Fruit fly (Drosophila melanogaster) whole organism, embryonic: ENCODE data around the gene CG4896.
A peak's percentile ranks its signal among the peaks of the same experiment; 100 is the strongest.

Experiments used
- Aef1 ChIP-seq: fragments of 200-800 bp; sonication (Bioruptor generic); IDR thresholded peaks from 3 replicates; pipeline ENCODE4 v1.3.6; 2022; ENCODE audit warnings: missing biosample characterization, missing genetic modification characterization
- Atf3 ChIP-seq: fragments of 200-800 bp; sonication (Bioruptor generic); optimal IDR thresholded peaks from 3 replicates; lab custom pipeline; 2016; ENCODE audit warnings: missing biosample characterization, missing genetic modification characterization
- BtbVII ChIP-seq: fragments of 200-800 bp; sonication (Bioruptor generic); optimal IDR thresholded peaks from 3 replicates; lab custom pipeline; 2017; ENCODE audit warnings: missing biosample characterization, mild to moderate bottlenecking, missing genetic modification characterization
- CG10959 ChIP-seq: fragments of 200-800 bp; sonication (Bioruptor generic); IDR thresholded peaks from 2 replicates; pipeline ENCODE4 v1.3.6; 2022; ENCODE audit warnings: missing biosample characterization, missing genetic modification characterization
- CG11093 ChIP-seq: fragments of 200-800 bp; sonication (Bioruptor generic); IDR thresholded peaks from 3 replicates; pipeline ENCODE4 v1.3.6; 2022; ENCODE audit warnings: missing biosample characterization, missing genetic modification characterization
- CG13775 ChIP-seq: fragments of 200-800 bp; sonication (Bioruptor generic); optimal IDR thresholded peaks from 3 replicates; lab custom pipeline; 2017; ENCODE audit warnings: missing biosample characterization, mild to moderate bottlenecking, missing genetic modification characterization
- CG15696 ChIP-seq: fragments of 200-800 bp; sonication (Bioruptor generic); optimal IDR thresholded peaks from 2 replicates; lab custom pipeline; 2019; ENCODE audit warnings: missing biosample characterization, mild to moderate bottlenecking, missing genetic modification characterization, moderate library complexity
- CG17361 ChIP-seq: fragments of 200-800 bp; sonication (Bioruptor generic); IDR thresholded peaks from 3 replicates; pipeline ENCODE4 v1.3.6; 2022; ENCODE audit warnings: missing biosample characterization, missing genetic modification characterization
- CG17802 ChIP-seq: fragments of 200-800 bp; sonication (Bioruptor generic); optimal IDR thresholded peaks from 2 replicates; lab custom pipeline; 2018; ENCODE audit warnings: missing biosample characterization, mild to moderate bottlenecking, missing genetic modification characterization, moderate library complexity
- CG18262 ChIP-seq: fragments of 200-800 bp; optimal IDR thresholded peaks from 3 replicates; lab custom pipeline; 2019; ENCODE audit warnings: missing biosample characterization, mild to moderate bottlenecking, missing genetic modification characterization, moderate library complexity
- CG2116 ChIP-seq: fragments of 200-800 bp; sonication (Bioruptor generic); optimal IDR thresholded peaks from 3 replicates; lab custom pipeline; 2018; ENCODE audit warnings: missing biosample characterization, mild to moderate bottlenecking, missing genetic modification characterization
- CG2120 ChIP-seq: fragments of 200-800 bp; sonication (Bioruptor generic); optimal IDR thresholded peaks from 3 replicates; lab custom pipeline; 2016; ENCODE audit warnings: missing biosample characterization, missing genetic modification characterization
- CG3726 ChIP-seq: fragments of 200-800 bp; sonication (Bioruptor generic); IDR thresholded peaks from 3 replicates; pipeline ENCODE4, ENCODE4 v1.3.6; 2022; ENCODE audit warnings: missing biosample characterization, missing genetic modification characterization
- CG4424 ChIP-seq: fragments of 200-800 bp; sonication (Bioruptor generic); optimal IDR thresholded peaks from 3 replicates; lab custom pipeline; 2016; ENCODE audit warnings: missing biosample characterization, missing genetic modification characterization
- CG4820 ChIP-seq: fragments of 200-800 bp; sonication (Bioruptor generic); optimal IDR thresholded peaks from 3 replicates; lab custom pipeline; 2016; ENCODE audit warnings: missing biosample characterization, missing genetic modification characterization
- CG8089 ChIP-seq: fragments of 200-800 bp; sonication (Bioruptor generic); optimal IDR thresholded peaks from 3 replicates; lab custom pipeline; 2016; ENCODE audit warnings: missing biosample characterization, missing genetic modification characterization
- CG9797 ChIP-seq: fragments of 200-800 bp; sonication (Bioruptor generic); optimal IDR thresholded peaks from 3 replicates; lab custom pipeline; 2018; ENCODE audit warnings: missing biosample characterization, mild to moderate bottlenecking, missing genetic modification characterization
- CG9876 ChIP-seq: fragments of 200-800 bp; sonication (Bioruptor generic); optimal IDR thresholded peaks from 2 replicates; lab custom pipeline; 2016; ENCODE audit warnings: missing biosample characterization, missing genetic modification characterization
- Doc2 ChIP-seq: fragments of 200-800 bp; sonication (Bioruptor generic); IDR thresholded peaks from 2 replicates; pipeline ENCODE4 v1.3.6; 2022; ENCODE audit warnings: missing biosample characterization, missing genetic modification characterization
- Fer1 ChIP-seq: fragments of 200-800 bp; sonication (Bioruptor generic); optimal IDR thresholded peaks from 2 replicates; lab custom pipeline; 2017; ENCODE audit warnings: missing biosample characterization, mild to moderate bottlenecking, missing genetic modification characterization
- Lpt ChIP-seq: fragments of >200 bp; optimal IDR thresholded peaks from 2 replicates; lab custom pipeline; 2018; ENCODE audit warnings: missing biosample characterization, missing genetic modification characterization
- Nf-YC ChIP-seq: fragments of 200-800 bp; optimal IDR thresholded peaks from 3 replicates; lab custom pipeline; 2019; ENCODE audit warnings: missing biosample characterization, mild to moderate bottlenecking, missing genetic modification characterization, moderate library complexity
- Poxn ChIP-seq: fragments of 200-800 bp; sonication (Bioruptor generic); IDR thresholded peaks from 2 replicates; pipeline ENCODE4 v1.3.6; 2022; ENCODE audit warnings: missing biosample characterization, missing genetic modification characterization
- Ptx1 ChIP-seq: fragments of 200-800 bp; sonication (Bioruptor generic); IDR thresholded peaks from 2 replicates; pipeline ENCODE4 v1.3.6; 2022; ENCODE audit warnings: missing biosample characterization, missing genetic modification characterization
- TFAM ChIP-seq: fragments of 200-800 bp; sonication (Bioruptor generic); optimal IDR thresholded peaks from 2 replicates; lab custom pipeline; 2017; ENCODE audit warnings: missing biosample characterization, missing genetic modification characterization, inconsistent platforms
- ab ChIP-seq: fragments of 200-800 bp; sonication (Bioruptor generic); optimal IDR thresholded peaks from 2 replicates; lab custom pipeline; 2016; ENCODE audit warnings: missing biosample characterization, missing genetic modification characterization
- al ChIP-seq: fragments of 200-800 bp; sonication (Bioruptor generic); IDR thresholded peaks from 2 replicates; pipeline ENCODE4 v1.3.6; 2022; ENCODE audit warnings: missing biosample characterization, missing genetic modification characterization
- aop ChIP-seq: fragments of 200-800 bp; sonication (Bioruptor generic); IDR thresholded peaks from 2 replicates; pipeline ENCODE4 v1.3.6; 2022; ENCODE audit warnings: missing biosample characterization, missing genetic modification characterization
- chn ChIP-seq: fragments of 200-800 bp; sonication (Bioruptor generic); optimal IDR thresholded peaks from 2 replicates; lab custom pipeline; 2016; ENCODE audit warnings: missing biosample characterization, missing genetic modification characterization
- ci ChIP-seq: fragments of 200-800 bp; sonication (Bioruptor generic); IDR thresholded peaks from 3 replicates; pipeline ENCODE4 v1.3.6; 2022; ENCODE audit warnings: missing biosample characterization, missing genetic modification characterization
- crol ChIP-seq: fragments of 200-800 bp; sonication (Bioruptor generic); IDR thresholded peaks from 2 replicates; pipeline ENCODE4 v1.3.6; 2022; ENCODE audit warnings: missing biosample characterization, missing genetic modification characterization
- dmrt11E ChIP-seq: fragments of 200-800 bp; sonication (Bioruptor generic); optimal IDR thresholded peaks from 3 replicates; lab custom pipeline; 2018; ENCODE audit warnings: missing biosample characterization, mild to moderate bottlenecking, missing genetic modification characterization, moderate library complexity
- dysf ChIP-seq: fragments of 200-800 bp; sonication (Bioruptor generic); IDR thresholded peaks from 3 replicates; pipeline ENCODE4 v1.3.6; 2022; ENCODE audit warnings: missing biosample characterization, missing genetic modification characterization
- ems ChIP-seq: fragments of 200-800 bp; sonication (Bioruptor generic); optimal IDR thresholded peaks from 3 replicates; lab custom pipeline; 2016; ENCODE audit warnings: missing biosample characterization, missing genetic modification characterization
- ewg ChIP-seq: fragments of 200-800 bp; sonication (Bioruptor generic); optimal IDR thresholded peaks from 3 replicates; lab custom pipeline; 2017; ENCODE audit warnings: mild to moderate bottlenecking, missing biosample characterization, missing genetic modification reagents, missing genetic modification characterization
- exex ChIP-seq: fragments of 200-800 bp; sonication (Bioruptor generic); optimal IDR thresholded peaks from 4 replicates; lab custom pipeline; 2018; ENCODE audit warnings: missing biosample characterization, mild to moderate bottlenecking, missing genetic modification characterization, moderate library complexity
- fd3F ChIP-seq: fragments of 200-800 bp; sonication (Bioruptor generic); optimal IDR thresholded peaks from 2 replicates; lab custom pipeline; 2018; ENCODE audit warnings: missing biosample characterization, mild to moderate bottlenecking, missing genetic modification characterization, moderate library complexity
- gcm ChIP-seq: fragments of 200-800 bp; sonication (Bioruptor generic); optimal IDR thresholded peaks from 2 replicates; lab custom pipeline; 2019; ENCODE audit warnings: missing biosample characterization, mild to moderate bottlenecking, missing genetic modification characterization, moderate library complexity
- grau ChIP-seq: fragments of 200-800 bp; optimal IDR thresholded peaks from 3 replicates; lab custom pipeline; 2019; ENCODE audit warnings: missing biosample characterization, mild to moderate bottlenecking, missing genetic modification characterization, moderate library complexity
- gro ChIP-seq: fragments of 200-800 bp; sonication (Bioruptor generic); optimal IDR thresholded peaks from 2 replicates; lab custom pipeline; 2016; ENCODE audit warnings: missing biosample characterization, missing genetic modification characterization
- insv ChIP-seq, 2 experiments: fragments of 200-800 bp; sonication (Bioruptor generic); optimal IDR thresholded peaks; 3 replicates each; lab custom pipeline; 2016 to 2018; ENCODE audit warnings: missing biosample characterization in 2 of 2, missing genetic modification characterization in 2 of 2
- pan ChIP-seq, 4 experiments: fragments of >200 bp in 3 of 4; fragments of 200-800 bp in 1 of 4; sonication (Bioruptor generic) in 1 of 4; optimal IDR thresholded peaks in 3 of 4; IDR thresholded peaks in 1 of 4; 2 replicates each; pipeline versions ENCODE4 v1.3.6 to Lab custom; 2017 to 2022; ENCODE audit warnings: missing biosample characterization in 2 of 4, missing genetic modification characterization in 2 of 4, mixed read lengths in 1 of 4
- phol ChIP-seq: fragments of 200-800 bp; sonication (Bioruptor generic); optimal IDR thresholded peaks from 3 replicates; lab custom pipeline; 2018; ENCODE audit warnings: missing biosample characterization, mild to moderate bottlenecking, missing genetic modification characterization, moderate library complexity
- prd ChIP-seq, 3 experiments: fragments of >200 bp in 2 of 3; fragments of 200-800 bp in 1 of 3; sonication (Bioruptor generic) in 1 of 3; optimal IDR thresholded peaks in 2 of 3; IDR thresholded peaks in 1 of 3; 2 replicates in 2 of 3; 3 replicates in 1 of 3; pipeline versions ENCODE4 v1.3.6 to Lab custom; 2017 to 2022; ENCODE audit warnings: missing biosample characterization in 1 of 3, missing genetic modification characterization in 1 of 3
- schlank ChIP-seq: fragments of 200-800 bp; sonication (Bioruptor generic); optimal IDR thresholded peaks from 2 replicates; lab custom pipeline; 2018; ENCODE audit warnings: missing biosample characterization, mild to moderate bottlenecking, missing genetic modification characterization
- sr ChIP-seq: fragments of 200-800 bp; sonication (Bioruptor generic); IDR thresholded peaks from 3 replicates; pipeline ENCODE4 v1.3.6; 2022; ENCODE audit warnings: missing biosample characterization, missing genetic modification characterization
- tna ChIP-seq: fragments of 200-800 bp; sonication (Bioruptor generic); IDR thresholded peaks from 2 replicates; pipeline ENCODE4 v1.3.6; 2022; ENCODE audit warnings: missing biosample characterization, missing genetic modification characterization; ENCODE audit not compliant: partially characterized antibody
- zfh1 ChIP-seq: fragments of 200-800 bp; sonication (Bioruptor generic); IDR thresholded peaks from 3 replicates; pipeline ENCODE4 v1.3.6; 2022; ENCODE audit warnings: missing biosample characterization, missing genetic modification characterization

The CG4896 gene

DNA sequence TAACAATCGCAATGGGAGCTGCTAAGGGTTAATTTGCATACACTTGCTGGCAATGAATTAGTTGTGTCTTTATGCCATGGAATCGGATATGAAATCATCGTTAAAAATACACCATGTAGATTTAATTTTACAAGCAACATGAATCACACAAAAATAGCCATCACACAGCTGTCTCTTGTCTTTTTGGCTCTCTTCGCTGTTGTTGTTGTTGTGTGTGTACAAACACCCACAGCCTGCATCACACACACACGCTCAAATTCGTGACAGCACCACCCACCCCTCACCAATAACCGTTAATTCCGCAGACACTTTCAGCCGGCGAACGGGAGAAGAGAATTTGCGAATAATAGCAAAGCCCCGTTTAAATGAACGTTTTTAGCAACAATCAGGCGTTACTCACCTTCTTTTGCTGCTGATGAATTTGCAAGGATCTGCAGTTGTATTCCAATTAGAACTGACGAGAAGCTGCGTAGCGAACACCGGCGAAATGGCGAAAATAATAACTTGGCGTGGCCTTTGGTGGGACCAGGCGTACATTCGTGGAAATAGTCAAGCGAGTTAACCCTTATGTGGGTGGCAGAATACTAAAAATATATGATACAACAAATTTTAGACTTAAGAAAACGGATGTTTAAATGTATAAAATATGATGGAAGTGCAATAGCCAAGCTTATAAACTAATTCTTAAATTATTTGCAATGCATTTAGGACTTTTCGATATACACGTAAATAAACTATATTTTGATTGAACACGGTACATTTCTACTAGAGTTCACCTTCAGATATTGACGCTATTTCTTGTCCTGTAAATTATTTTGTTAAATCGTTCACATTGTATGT is 19.6 kb upstream of the CG4896 start, which contains the start of gene capt (continued):
- TF ChIP-seq CG13775 (GFP tag; lab: Kevin White, UChicago) (peak; percentile 45), CG3726 (no peak), chn (GFP tag; lab: Kevin White, UChicago) (peak; percentile 14), Nf-YC (no peak), ems (GFP tag; lab: Kevin White, UChicago) (no peak), schlank (peak; percentile 27), Ptx1 (GFP tag; lab: Robert Waterston, UW) (0 out of 2 replicates have a peak, but pooled peaks have one; percentile 29), TFAM (GFP tag; lab: Kevin White, UChicago) (no peak), CG11093 (GFP tag; lab: Robert Waterston, UW) (0 out of 3 replicates have a peak, but pooled peaks have one; percentile 27), CG2116 (GFP tag; lab: Kevin White, UChicago) (peak; percentile 6), gro (GFP tag; lab: Kevin White, UChicago) (peak; percentile 3), CG4820 (GFP tag; lab: Kevin White, UChicago) (peak; percentile 16), exex (tag; lab: Kevin White, UChicago) (no peak), aop (GFP tag; lab: Robert Waterston, UW) (0 out of 2 replicates have a peak, but pooled peaks have one; percentile 8), CG9876 (GFP tag; lab: Kevin White, UChicago) (no peak), fd3F (GFP tag; lab: Kevin White, UChicago) (no peak), ewg (GFP tag; lab: Kevin White, UChicago) (peak; percentile 5), dmrt11E (tag; lab: Kevin White, UChicago) (peak; percentile 14), ci (GFP tag; lab: Robert Waterston, UW) (peak; percentile 57; the same call in 1 of the 3 replicates), CG4424 (GFP tag; lab: Kevin White, UChicago) (peak; percentile 21), CG17802 (tag; lab: Kevin White, UChicago) (no peak), CG17361 (GFP tag; lab: Robert Waterston, UW) (peak; percentile 58; the same call in 2 of the 3 replicates), Lpt (GFP tag; lab: Kevin White, UChicago) (no peak), insv (GFP tag; optimal IDR thresholded peaks at IDR 0.05; lab: Kevin White, UChicago) (peak; percentile 51 to 85), dysf (peak; percentile 61; the same call in 1 of the 3 replicates), al (GFP tag; lab: Robert Waterston, UW) (peak; percentile 31; the same call in 1 of the 2 replicates), pan (optimal IDR thresholded peaks at IDR 0.05; lab: Kevin White, UChicago) (no peak), pan (GFP tag; optimal IDR thresholded peaks at IDR 0.05 in 1 of 2, IDR thresholded peaks at IDR 0.05 in 1 of 2) (peak in 1 of 2 experiments; percentile 42), Poxn (GFP tag; lab: Robert Waterston, UW) (no peak), ab (GFP tag; lab: Kevin White, UChicago) (no peak), Fer1 (GFP tag; lab: Kevin White, UChicago) (peak; percentile 10), Atf3 (GFP tag; lab: Kevin White, UChicago) (no peak), tna (no peak), Doc2 (no peak), BtbVII (peak; percentile 22), CG9797 (GFP tag; lab: Kevin White, UChicago) (peak; percentile 53), CG18262 (tag; lab: Kevin White, UChicago) (peak; percentile 39), crol (GFP tag; lab: Robert Waterston, UW) (peak; percentile 90), phol (tag; lab: Kevin White, UChicago) (peak; percentile 23), zfh1 (GFP tag; lab: Robert Waterston, UW) (0 out of 3 replicates have a peak, but pooled peaks have one; percentile 30), prd (optimal IDR thresholded peaks at IDR 0.05; lab: Kevin White, UChicago) (no peak), prd (GFP tag; IDR thresholded peaks at IDR 0.05; lab: Robert Waterston, UW) (peak; percentile 56; the same call in 2 of the 3 replicates), Aef1 (GFP tag; lab: Robert Waterston, UW) (peak; percentile 42; the same call in 1 of the 3 replicates), CG15696 (peak; percentile 24), CG2120 (GFP tag; lab: Kevin White, UChicago) (peak; percentile 74), CG8089 (GFP tag; lab: Kevin White, UChicago) (no peak), CG10959 (GFP tag; lab: Robert Waterston, UW) (peak; percentile 89), sr (peak; percentile 86), grau (tag; lab: Kevin White, UChicago) (peak; percentile 39), gcm (GFP tag; lab: Kevin White, UChicago) (peak; percentile 44)
